Worm (Caenorhabditis elegans): ENCODE measurements around the gene nonu-1.
A peak's percentile ranks its signal among the peaks of the same experiment; 100 is the strongest.

nonu-1 gene

ce11 chrIII:4849739-4850138, at the start of gene nonu-1:
Gene nonu-1, minus strand, starts transcription at chrIII:4849907.
- peak in 1 of 2 experiments; percentile 25 for TF ChIP-seq let-607 (tag; optimal IDR thresholded peaks at IDR 0.05)
- peak; percentile 32; the same call in 1 of the 2 replicates for TF ChIP-seq hmg-1.2 (GFP tag; IDR thresholded peaks at IDR 0.05)
- TF ChIP-seq attf-5 (GFP tag; optimal IDR thresholded peaks at IDR 0.05): peak; percentile 37
- no peak for TF ChIP-seq athp-1 (tag; optimal IDR thresholded peaks at IDR 0.05)

DNA sequence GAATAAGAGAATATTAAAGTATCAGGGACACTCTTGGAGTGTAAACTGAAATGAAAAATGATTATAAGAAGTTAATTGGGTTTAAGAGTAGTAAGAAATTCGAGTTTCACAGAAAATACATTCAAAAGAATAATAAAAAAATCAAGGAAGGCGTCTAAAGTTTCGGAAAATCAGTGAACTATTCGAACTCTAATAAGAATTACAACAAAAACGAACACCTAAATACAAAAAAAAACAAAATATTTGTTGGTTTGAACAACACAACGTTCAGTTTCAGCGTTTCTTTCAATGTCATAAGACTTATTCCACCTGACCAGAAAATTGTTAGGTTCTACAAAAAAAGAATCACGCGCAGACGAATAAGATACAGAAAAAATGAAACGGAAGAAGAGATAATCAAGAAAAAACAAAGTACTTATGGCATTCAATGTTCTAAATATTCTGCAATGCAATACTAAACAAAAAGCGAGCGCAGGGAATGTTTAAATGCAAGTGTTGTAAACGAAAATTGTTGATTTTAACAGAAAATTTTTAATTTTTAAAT, 49.4 kb upstream of the nonu-1 start, which contains the start of gene nhl-2:
nhl-2 (minus strand) TSS at position 51 of the 544 bp plus-strand sequence.
- no peak for TF ChIP-seq die-1 (tag; optimal IDR thresholded peaks at IDR 0.05)
- no peak for TF ChIP-seq cebp-2 (GFP tag; IDR thresholded peaks at IDR 0.05)
- no peak for TF ChIP-seq unc-130 (GFP tag; optimal IDR thresholded peaks at IDR 0.05)
- TF ChIP-seq T26A5.8 (tag; optimal IDR thresholded peaks at IDR 0.05): no peak

ce11 chrIII:4895313-4895712, 45.6 kb upstream of the nonu-1 start:
- TF ChIP-seq gei-17 (GFP tag; optimal IDR thresholded peaks at IDR 0.05) (no peak), ceh-27 (GFP tag; optimal IDR thresholded peaks at IDR 0.05) (no peak), dpff-1 (tag; optimal IDR thresholded peaks at IDR 0.05) (no peak), fkh-3 (tag; optimal IDR thresholded peaks at IDR 0.05) (no peak)

DNA sequence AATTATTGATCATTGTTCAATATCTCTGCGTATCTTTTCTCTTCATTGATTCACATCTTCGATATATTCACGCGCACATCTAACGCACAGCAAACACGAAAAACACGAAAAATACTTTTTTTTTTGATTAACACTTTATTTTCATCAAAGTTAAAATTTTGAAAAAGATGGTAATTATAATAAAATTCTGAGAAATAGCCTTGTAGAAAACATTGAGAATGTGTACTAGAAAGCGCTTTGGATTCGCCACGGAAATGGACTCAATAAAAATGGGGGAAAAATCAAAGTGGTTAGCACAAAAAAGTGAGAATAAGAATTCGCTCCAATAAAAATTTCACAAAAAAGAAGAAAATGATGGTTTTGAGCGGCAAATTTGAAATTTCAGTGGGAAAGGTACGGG, 43.8 kb upstream of the nonu-1 start, which contains the start of gene F26F4.6:
F26F4.6 (minus strand) TSS at position 101 of the 400 bp plus-strand sequence.
- TF ChIP-seq snpc-1.3 (tag; optimal IDR thresholded peaks at IDR 0.05; ENCODE audit: insufficient read depth): no peak
- TF ChIP-seq ztf-18 (tag; optimal IDR thresholded peaks at IDR 0.05): no peak
- no peak for TF ChIP-seq F55B11.4 (tag; optimal IDR thresholded peaks at IDR 0.05; ENCODE audit: borderline replicate concordance, insufficient read depth)
- no peak for TF ChIP-seq ets-4 (GFP tag; optimal IDR thresholded peaks at IDR 0.05)
- TF ChIP-seq ama-1 (optimal IDR thresholded peaks at IDR 0.05): no peak
- no peak for TF ChIP-seq ama-1 (GFP tag; optimal IDR thresholded peaks at IDR 0.05)

DNA sequence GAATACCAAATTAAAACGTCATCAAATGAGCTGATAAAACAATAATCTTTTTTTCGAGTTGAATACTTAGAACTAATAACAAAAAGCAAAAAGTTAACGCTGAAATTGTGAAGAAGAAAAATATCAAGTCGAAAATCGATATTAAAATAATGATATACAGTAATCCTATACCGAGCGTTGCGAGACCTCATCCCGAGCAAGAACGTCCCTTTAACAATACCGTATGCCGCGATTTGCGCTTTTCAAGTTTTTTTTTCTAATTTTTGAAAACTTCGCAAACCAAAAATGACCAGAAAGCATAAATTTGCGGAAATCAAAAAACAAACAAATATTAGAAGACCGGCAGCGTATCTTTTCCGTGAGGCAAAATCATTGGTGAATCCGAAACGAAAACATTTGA, 41.3 kb upstream of the nonu-1 start, which contains the start of gene F26F4.5:
F26F4.5 (minus strand) TSS at position 256 of the 400 bp plus-strand sequence.
- peak; percentile 21 for TF ChIP-seq ztf-18 (tag; optimal IDR thresholded peaks at IDR 0.05)
- TF ChIP-seq hmg-1.2 (GFP tag; IDR thresholded peaks at IDR 0.05): 0 out of 2 replicates have a peak, but pooled peaks have one; percentile 14
- TF ChIP-seq xnd-1 (tag; optimal IDR thresholded peaks at IDR 0.05): peak; percentile 84
- peak; percentile 90 for TF ChIP-seq madf-6 (GFP tag; IDR thresholded peaks at IDR 0.05)
- TF ChIP-seq madf-10 (tag; optimal IDR thresholded peaks at IDR 0.05): no peak
- TF ChIP-seq mes-4 (tag; optimal IDR thresholded peaks at IDR 0.05): no peak
- TF ChIP-seq F23B12.7 (tag; optimal IDR thresholded peaks at IDR 0.05; ENCODE audit: insufficient read depth): no peak
- no peak for TF ChIP-seq F57A8.1 (GFP tag; optimal IDR thresholded peaks at IDR 0.05)
- peak; percentile 95 for TF ChIP-seq lsl-1 (GFP tag; optimal IDR thresholded peaks at IDR 0.05)
- peak; percentile 26; the same call in 1 of the 2 replicates for TF ChIP-seq mcd-1 (GFP tag; IDR thresholded peaks at IDR 0.05)
- TF ChIP-seq F33H1.4 (GFP tag; IDR thresholded peaks at IDR 0.05): peak; percentile 90
- TF ChIP-seq K12H6.12 (tag; optimal IDR thresholded peaks at IDR 0.05): no peak
- TF ChIP-seq lin-54 (GFP tag; optimal IDR thresholded peaks at IDR 0.05): peak; percentile 12
- TF ChIP-seq dox-1 (GFP tag; IDR thresholded peaks at IDR 0.05): 0 out of 2 replicates have a peak, but pooled peaks have one; percentile 8
- peak; percentile 72 for TF ChIP-seq madf-8 (GFP tag; conservative IDR thresholded peaks at IDR 0.05)
- peak; percentile 66; the same call in 1 of the 2 replicates for TF ChIP-seq ceh-91 (GFP tag; IDR thresholded peaks at IDR 0.05)
